Fruit fly (Drosophila melanogaster) whole organism, embryonic: ENCODE results near the gene Reck.

Experiments used
- Awh ChIP-seq: fragments of 200-800 bp; sonication (Bioruptor generic); IDR thresholded peaks from 2 replicates; pipeline ENCODE4, ENCODE4 v1.3.6; 2022; ENCODE audit warnings: missing biosample characterization, missing genetic modification characterization
- CG10209 ChIP-seq: fragments of 200-800 bp; sonication (Bioruptor generic); optimal IDR thresholded peaks from 3 replicates; lab custom pipeline; 2017; ENCODE audit warnings: missing biosample characterization, mild to moderate bottlenecking, missing genetic modification characterization, missing genetic modification reagents
- CG10274 ChIP-seq: fragments of 200-800 bp; sonication (Bioruptor generic); optimal IDR thresholded peaks from 3 replicates; lab custom pipeline; 2017; ENCODE audit warnings: missing biosample characterization, mild to moderate bottlenecking, missing genetic modification characterization
- CG10979 ChIP-seq: fragments of 200-800 bp; sonication (Bioruptor generic); optimal IDR thresholded peaks from 2 replicates; lab custom pipeline; 2018; ENCODE audit warnings: missing biosample characterization, mild to moderate bottlenecking, missing genetic modification characterization, moderate library complexity
- CG11398 ChIP-seq: fragments of 200-800 bp; sonication (Bioruptor generic); optimal IDR thresholded peaks from 2 replicates; lab custom pipeline; 2016; ENCODE audit warnings: missing biosample characterization, missing genetic modification characterization
- CG11723 ChIP-seq: fragments of 200-800 bp; sonication (Bioruptor generic); optimal IDR thresholded peaks from 2 replicates; lab custom pipeline; 2017; ENCODE audit warnings: missing biosample characterization, mild to moderate bottlenecking, missing genetic modification characterization
- CG13424 ChIP-seq: fragments of 200-800 bp; sonication (Bioruptor generic); optimal IDR thresholded peaks from 2 replicates; lab custom pipeline; 2019; ENCODE audit warnings: missing biosample characterization, mild to moderate bottlenecking, missing genetic modification characterization, moderate library complexity
- CG15479 ChIP-seq: fragments of 200-800 bp; sonication (Bioruptor generic); optimal IDR thresholded peaks from 3 replicates; lab custom pipeline; 2019; ENCODE audit warnings: missing biosample characterization, mild to moderate bottlenecking, missing genetic modification characterization, moderate library complexity
- CG17612 ChIP-seq: fragments of 200-800 bp; sonication (Bioruptor generic); IDR thresholded peaks from 2 replicates; pipeline ENCODE4 v1.3.6; 2022; ENCODE audit warnings: missing biosample characterization, missing genetic modification characterization
- CG17912 ChIP-seq: fragments of 200-800 bp; sonication (Bioruptor generic); optimal IDR thresholded peaks from 2 replicates; lab custom pipeline; 2018; ENCODE audit warnings: missing biosample characterization, mild to moderate bottlenecking, missing genetic modification characterization
- CG18599 ChIP-seq: fragments of 200-800 bp; sonication (Bioruptor generic); optimal IDR thresholded peaks from 3 replicates; lab custom pipeline; 2017; ENCODE audit warnings: missing biosample characterization, missing genetic modification characterization, mild to moderate bottlenecking, moderate library complexity, missing genetic modification reagents
- CG2889 ChIP-seq: fragments of 200-800 bp; sonication (Bioruptor generic); IDR thresholded peaks from 3 replicates; pipeline ENCODE4 v1.3.6; 2022; ENCODE audit warnings: missing biosample characterization, missing genetic modification characterization
- CG30403 ChIP-seq: fragments of 200-800 bp; sonication (Bioruptor generic); optimal IDR thresholded peaks from 3 replicates; lab custom pipeline; 2016; ENCODE audit warnings: missing biosample characterization, missing genetic modification characterization
- CG30431 ChIP-seq: fragments of 200-800 bp; sonication (Bioruptor generic); optimal IDR thresholded peaks from 2 replicates; lab custom pipeline; 2017; ENCODE audit warnings: missing biosample characterization, missing genetic modification characterization
- CG31224 ChIP-seq: fragments of 200-800 bp; sonication (Bioruptor generic); IDR thresholded peaks from 2 replicates; pipeline ENCODE4 v1.3.6; 2022; ENCODE audit warnings: missing biosample characterization, missing genetic modification characterization
- CG33557 ChIP-seq: fragments of 200-800 bp; sonication (Bioruptor generic); optimal IDR thresholded peaks from 2 replicates; lab custom pipeline; 2019; ENCODE audit warnings: missing biosample characterization, mild to moderate bottlenecking, missing genetic modification characterization, moderate library complexity
- CG3847 ChIP-seq: fragments of 200-800 bp; sonication (Bioruptor generic); IDR thresholded peaks from 2 replicates; pipeline ENCODE4 v1.3.6; 2022; ENCODE audit warnings: missing biosample characterization, missing genetic modification characterization
- CG5180 ChIP-seq: fragments of 200-800 bp; sonication (Bioruptor generic); optimal IDR thresholded peaks from 3 replicates; lab custom pipeline; 2017; ENCODE audit warnings: missing biosample characterization, missing genetic modification characterization, mild to moderate bottlenecking, moderate library complexity, missing genetic modification reagents
- CG7786 ChIP-seq: fragments of 200-800 bp; sonication (Bioruptor generic); optimal IDR thresholded peaks from 2 replicates; lab custom pipeline; 2016; ENCODE audit warnings: missing biosample characterization, missing genetic modification characterization
- CG8765 ChIP-seq: fragments of 200-800 bp; sonication (Bioruptor generic); IDR thresholded peaks from 2 replicates; pipeline ENCODE4 v1.3.6; 2022; ENCODE audit warnings: missing biosample characterization, missing genetic modification characterization
- CrebB ChIP-seq: fragments of 200-800 bp; sonication (Bioruptor generic); optimal IDR thresholded peaks from 3 replicates; lab custom pipeline; 2018; ENCODE audit warnings: missing biosample characterization, mild to moderate bottlenecking, missing genetic modification characterization
- D ChIP-seq, 2 experiments: fragments of 200-800 bp in 1 of 2; fragments of >200 bp in 1 of 2; sonication (Bioruptor generic) in 1 of 2; optimal IDR thresholded peaks; 2 replicates in 1 of 2; 3 replicates in 1 of 2; lab custom pipeline; 2017; ENCODE audit warnings: mild to moderate bottlenecking in 1 of 2, missing biosample characterization in 1 of 2, missing genetic modification characterization in 1 of 2, missing genetic modification reagents in 1 of 2
- Ets65A ChIP-seq: fragments of 200-800 bp; sonication (Bioruptor generic); peaks from one replicate; lab custom pipeline; 2016; ENCODE audit warnings: missing biosample characterization, missing genetic modification characterization
- Gug ChIP-seq: fragments of 200-800 bp; sonication (Bioruptor generic); IDR thresholded peaks from 4 replicates; pipeline ENCODE4 v1.3.6; 2022; ENCODE audit warnings: missing biosample characterization, missing genetic modification characterization
- Hr3 ChIP-seq: fragments of 200-800 bp; sonication (Bioruptor generic); optimal IDR thresholded peaks from 3 replicates; lab custom pipeline; 2016; ENCODE audit warnings: missing biosample characterization, missing genetic modification characterization
- Hr39 ChIP-seq: fragments of >200 bp; optimal IDR thresholded peaks from 2 replicates; lab custom pipeline; 2017
- Hsf ChIP-seq: fragments of 200-800 bp; sonication (Bioruptor generic); optimal IDR thresholded peaks from 3 replicates; lab custom pipeline; 2016; ENCODE audit warnings: missing biosample characterization, missing genetic modification characterization
- Max ChIP-seq: fragments of 200-800 bp; sonication (Bioruptor generic); optimal IDR thresholded peaks from 2 replicates; lab custom pipeline; 2016; ENCODE audit warnings: missing biosample characterization, mild to moderate bottlenecking, missing genetic modification characterization
- Nf-YC ChIP-seq: fragments of 200-800 bp; optimal IDR thresholded peaks from 3 replicates; lab custom pipeline; 2019; ENCODE audit warnings: missing biosample characterization, mild to moderate bottlenecking, missing genetic modification characterization, moderate library complexity
- Rx ChIP-seq: fragments of 200-800 bp; sonication (Bioruptor generic); IDR thresholded peaks from 2 replicates; pipeline ENCODE4 v1.3.6; 2022; ENCODE audit warnings: missing biosample characterization, missing genetic modification characterization
- bab2 ChIP-seq: fragments of 200-800 bp; sonication (Bioruptor generic); optimal IDR thresholded peaks from 2 replicates; lab custom pipeline; 2016; ENCODE audit warnings: missing biosample characterization, missing genetic modification characterization
- cas ChIP-seq: fragments of 200-800 bp; sonication (Bioruptor generic); IDR thresholded peaks from 2 replicates; pipeline ENCODE4 v1.3.6; 2022; ENCODE audit warnings: missing biosample characterization, missing genetic modification characterization
- dmrt11E ChIP-seq: fragments of 200-800 bp; sonication (Bioruptor generic); optimal IDR thresholded peaks from 3 replicates; lab custom pipeline; 2018; ENCODE audit warnings: missing biosample characterization, mild to moderate bottlenecking, missing genetic modification characterization, moderate library complexity
- gem ChIP-seq: fragments of 200-800 bp; sonication (Bioruptor generic); optimal IDR thresholded peaks from 2 replicates; lab custom pipeline; 2019; ENCODE audit warnings: missing biosample characterization, mild to moderate bottlenecking, missing genetic modification characterization, moderate library complexity
- grau ChIP-seq: fragments of 200-800 bp; optimal IDR thresholded peaks from 3 replicates; lab custom pipeline; 2019; ENCODE audit warnings: missing biosample characterization, mild to moderate bottlenecking, missing genetic modification characterization, moderate library complexity
- grn ChIP-seq: fragments of 200-800 bp; sonication (Bioruptor generic); optimal IDR thresholded peaks from 3 replicates; lab custom pipeline; 2017; ENCODE audit warnings: missing biosample characterization, missing genetic modification characterization
- gro ChIP-seq: fragments of 200-800 bp; sonication (Bioruptor generic); optimal IDR thresholded peaks from 2 replicates; lab custom pipeline; 2016; ENCODE audit warnings: missing biosample characterization, missing genetic modification characterization
- ind ChIP-seq: fragments of 200-800 bp; sonication (Bioruptor generic); optimal IDR thresholded peaks from 3 replicates; lab custom pipeline; 2016; ENCODE audit warnings: missing biosample characterization, missing genetic modification characterization
- lola ChIP-seq, 3 experiments: fragments of >200 bp in 2 of 3; fragments of 200-800 bp in 1 of 3; sonication (Bioruptor generic) in 1 of 3; optimal IDR thresholded peaks; 2 replicates each; lab custom pipeline; 2017 to 2019; ENCODE audit warnings: missing biosample characterization in 3 of 3, missing genetic modification characterization in 3 of 3, mild to moderate bottlenecking in 1 of 3, moderate library complexity in 1 of 3
- lov ChIP-seq, 2 experiments: fragments of 200-800 bp in 1 of 2; fragments of >200 bp in 1 of 2; sonication (Bioruptor generic) in 1 of 2; IDR thresholded peaks in 1 of 2; optimal IDR thresholded peaks in 1 of 2; 2 replicates in 1 of 2; 3 replicates in 1 of 2; pipeline versions ENCODE4 v1.3.6 to Lab custom; 2017 to 2022; ENCODE audit warnings: missing biosample characterization in 1 of 2, missing genetic modification characterization in 1 of 2
- odd ChIP-seq: fragments of 200-800 bp; sonication (Bioruptor generic); optimal IDR thresholded peaks from 2 replicates; lab custom pipeline; 2017; ENCODE audit warnings: missing biosample characterization, mild to moderate bottlenecking, missing genetic modification characterization
- tin ChIP-seq: fragments of 200-800 bp; sonication (Bioruptor generic); optimal IDR thresholded peaks from 3 replicates; lab custom pipeline; 2016; ENCODE audit warnings: missing biosample characterization, missing genetic modification characterization
- vnd ChIP-seq: fragments of 200-800 bp; sonication (Bioruptor generic); IDR thresholded peaks from 3 replicates; pipeline ENCODE4 v1.3.6; 2022; ENCODE audit warnings: missing biosample characterization, missing genetic modification characterization; ENCODE audit not compliant: partially characterized antibody
- wdn ChIP-seq: fragments of 200-800 bp; sonication (Bioruptor generic); IDR thresholded peaks from 2 replicates; pipeline ENCODE4 v1.3.6; 2022; ENCODE audit warnings: missing biosample characterization, missing genetic modification characterization

Reck gene

DNA sequence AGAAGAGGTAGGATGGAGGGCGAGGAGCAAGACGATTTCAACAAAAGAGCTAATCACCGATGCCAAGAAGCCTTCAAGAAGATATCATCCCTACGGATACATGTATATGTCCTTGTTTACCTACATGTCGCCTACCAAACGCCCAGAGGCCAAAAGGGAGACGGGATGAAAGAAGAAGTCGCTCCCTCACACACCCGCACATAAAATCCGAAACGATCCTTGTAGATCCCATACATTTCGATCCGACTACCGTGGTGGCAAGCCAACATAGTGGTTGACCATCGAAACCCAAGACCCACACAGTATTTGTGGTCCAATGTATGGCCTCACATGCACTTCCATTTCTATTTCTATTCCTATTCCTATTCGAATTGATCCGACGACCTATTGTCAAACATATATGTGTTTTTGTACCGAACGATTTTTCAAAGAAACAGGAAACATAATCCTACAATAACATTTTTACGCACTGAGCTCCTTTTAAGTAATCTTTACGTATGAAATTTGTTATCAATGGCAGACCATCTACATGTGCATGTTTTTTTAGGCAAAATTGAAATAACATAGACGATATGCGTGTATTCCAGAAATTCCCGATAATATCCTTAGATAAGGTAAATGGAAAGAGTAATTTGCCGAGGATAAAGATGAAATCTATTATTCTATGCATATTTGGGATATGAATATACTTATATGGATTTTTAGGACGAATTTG is 55.1 kb downstream of the Reck start (continued):
- TF ChIP-seq grau (no peak), D (optimal IDR thresholded peaks at IDR 0.05; lab: Kevin White, UChicago) (peak; percentile 91), D (GFP tag; optimal IDR thresholded peaks at IDR 0.05; lab: Kevin White, UChicago) (no peak), odd (GFP tag; lab: Kevin White, UChicago) (peak; percentile 44), lov (optimal IDR thresholded peaks at IDR 0.05; lab: Kevin White, UChicago) (no peak), lov (GFP tag; IDR thresholded peaks at IDR 0.05; lab: Robert Waterston, UW) (peak; percentile 57; the same call in 1 of the 3 replicates)

DNA sequence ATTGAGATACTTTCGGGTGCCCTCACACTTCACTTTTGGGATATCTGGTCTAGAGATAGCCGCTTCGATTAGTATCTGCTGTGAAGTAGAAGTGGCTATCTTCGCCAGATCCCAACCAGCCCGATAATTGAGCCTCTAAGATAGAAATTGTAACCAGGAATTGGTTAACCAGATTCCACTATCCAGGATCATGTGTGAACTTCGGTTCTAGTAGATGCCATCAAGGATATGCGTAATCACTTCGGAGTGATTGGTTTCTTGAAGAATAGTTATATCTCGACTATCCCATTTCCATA is 56.9 kb downstream of the Reck start:
- TF ChIP-seq D (optimal IDR thresholded peaks at IDR 0.05; lab: Kevin White, UChicago) (peak; percentile 23), D (GFP tag; optimal IDR thresholded peaks at IDR 0.05; lab: Kevin White, UChicago) (no peak), CG17612 (GFP tag; lab: Robert Waterston, UW) (no peak), grn (GFP tag; lab: Kevin White, UChicago) (peak; percentile 75), Ets65A (GFP tag; lab: Kevin White, UChicago) (peak; percentile 18), CG15479 (peak; percentile 94), wdn (GFP tag; lab: Robert Waterston, UW) (no peak), CG31224 (GFP tag; lab: Robert Waterston, UW) (no peak)

DNA sequence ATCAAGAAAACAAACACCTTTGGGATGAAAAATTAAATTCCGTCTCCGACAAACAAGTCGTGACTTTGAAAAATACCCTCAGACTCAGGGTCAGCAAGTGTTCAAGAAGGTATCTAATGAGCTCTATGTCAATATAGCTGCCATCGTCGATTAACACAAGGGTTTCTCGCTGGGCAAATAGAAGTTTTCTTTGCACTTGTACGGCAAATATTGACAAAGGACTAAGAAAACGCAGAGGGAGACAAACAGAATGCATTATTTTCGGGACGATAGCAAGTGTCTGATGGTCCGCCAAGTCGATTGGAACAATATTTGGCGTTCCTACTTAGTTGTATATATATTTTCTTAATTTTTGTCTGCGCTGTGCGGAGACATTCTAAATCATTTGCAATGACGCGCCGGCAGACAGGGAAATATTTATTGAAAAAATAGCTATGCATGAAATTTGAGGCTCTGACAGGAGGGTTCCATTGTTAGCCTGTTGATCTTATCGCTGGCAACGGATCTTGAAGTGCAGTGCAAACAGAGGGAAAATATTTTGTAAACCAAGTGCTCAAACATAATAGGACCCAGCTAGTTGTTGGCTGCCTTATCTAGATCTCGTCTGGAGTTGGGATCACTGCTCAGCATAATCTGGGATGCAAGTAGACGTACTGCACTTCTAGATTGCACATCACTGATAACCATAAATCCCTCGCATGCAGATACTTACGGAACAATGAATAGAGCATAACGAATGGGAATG is 57.4 kb downstream of the Reck start:
- no peak for TF ChIP-seq CG2889 (GFP tag; lab: Robert Waterston, UW)
- TF ChIP-seq CG10209 (GFP tag; lab: Kevin White, UChicago) = peak; percentile 72
- no peak for TF ChIP-seq cas (GFP tag; lab: Robert Waterston, UW)
- TF ChIP-seq CG8765 = no peak
- TF ChIP-seq CG33557 = peak; percentile 86
- TF ChIP-seq CG10274 (GFP tag; lab: Kevin White, UChicago) = no peak
- peak; percentile 51 for TF ChIP-seq CG11398 (GFP tag; lab: Kevin White, UChicago)
- peak; percentile 16 for TF ChIP-seq CrebB (tag; lab: Kevin White, UChicago)
- no peak for TF ChIP-seq CG3847 (GFP tag; lab: Robert Waterston, UW)
- no peak for TF ChIP-seq vnd (GFP tag; lab: Robert Waterston, UW)
- peak; percentile 39 for TF ChIP-seq CG11723 (GFP tag; lab: Kevin White, UChicago)
- TF ChIP-seq lov (optimal IDR thresholded peaks at IDR 0.05; lab: Kevin White, UChicago) = no peak
- TF ChIP-seq lov (GFP tag; IDR thresholded peaks at IDR 0.05; lab: Robert Waterston, UW) = 0 out of 3 replicates have a peak, but pooled peaks have one; percentile 7
- no peak for TF ChIP-seq Awh (GFP tag; lab: Robert Waterston, UW)
- no peak for TF ChIP-seq Hsf (GFP tag; lab: Kevin White, UChicago)
- no peak for TF ChIP-seq Nf-YC
- TF ChIP-seq CG13424 (tag; lab: Kevin White, UChicago) = no peak
- no peak for TF ChIP-seq Hr3 (GFP tag; lab: Kevin White, UChicago)
- no peak for TF ChIP-seq tin (GFP tag; lab: Kevin White, UChicago)
- TF ChIP-seq CG30431 (GFP tag; lab: Kevin White, UChicago) = no peak
- no peak for TF ChIP-seq Gug
- peak in 1 of 3 experiments; percentile 81 for TF ChIP-seq lola (GFP tag; optimal IDR thresholded peaks at IDR 0.05; lab: Kevin White, UChicago)
- TF ChIP-seq ind = no peak
- no peak for TF ChIP-seq CG7786 (GFP tag; lab: Kevin White, UChicago)
- no peak for TF ChIP-seq CG30403
- no peak for TF ChIP-seq Max (GFP tag; lab: Kevin White, UChicago)
- TF ChIP-seq gro (GFP tag; lab: Kevin White, UChicago) = no peak
- TF ChIP-seq dmrt11E = peak; percentile 76
- no peak for TF ChIP-seq Hr39 (lab: Kevin White, UChicago)
- TF ChIP-seq CG5180 (GFP tag; lab: Kevin White, UChicago) = no peak
- TF ChIP-seq CG18599 = no peak
- no peak for TF ChIP-seq CG17912 (GFP tag; lab: Kevin White, UChicago)
- TF ChIP-seq CG10979 (tag; lab: Kevin White, UChicago) = peak; percentile 40
- TF ChIP-seq gem (tag; lab: Kevin White, UChicago) = peak; percentile 46
- no peak for TF ChIP-seq bab2 (GFP tag; lab: Kevin White, UChicago)
- no peak for TF ChIP-seq Rx (GFP tag; lab: Robert Waterston, UW)
